Worm (Caenorhabditis elegans) whole organism, late embryonic: ENCODE results near the gene K07D4.6.

Source experiments
- K02D7.2 ChIP-seq: sonication (generic microtip); optimal IDR thresholded peaks from 2 replicates; lab custom pipeline; 2017; ENCODE audit warnings: mild to moderate bottlenecking, missing genetic modification characterization, missing compliant biosample characterization
- Y22D7AL.16 ChIP-seq: sonication (generic microtip); optimal IDR thresholded peaks from 2 replicates; lab custom pipeline; 2016; ENCODE audit warnings: missing genetic modification characterization, missing compliant biosample characterization
- ahr-1 ChIP-seq: sonication (generic microtip); optimal IDR thresholded peaks from 2 replicates; lab custom pipeline; 2016; ENCODE audit warnings: missing genetic modification characterization, missing compliant biosample characterization
- ama-1 ChIP-seq: fragments of 150-350 bp; optimal IDR thresholded peaks from 2 replicates; lab custom pipeline; 2014
- ceh-34 ChIP-seq: sonication (generic microtip); optimal IDR thresholded peaks from 2 replicates; lab custom pipeline; 2016; ENCODE audit warnings: mild to moderate bottlenecking, missing genetic modification characterization, missing compliant biosample characterization
- ceh-6 ChIP-seq: fragments of 200-800 bp; sonication (Bioruptor generic); optimal IDR thresholded peaks from 2 replicates; lab custom pipeline; 2018; ENCODE audit warnings: mild to moderate bottlenecking, missing genetic modification characterization, missing compliant biosample characterization
- fax-1 ChIP-seq: sonication (generic microtip); optimal IDR thresholded peaks from 2 replicates; lab custom pipeline; 2016; ENCODE audit warnings: missing genotype, missing genetic modification characterization, missing compliant biosample characterization
- gmeb-2 ChIP-seq: sonication (generic microtip); optimal IDR thresholded peaks from 2 replicates; lab custom pipeline; 2016; ENCODE audit warnings: missing genetic modification characterization, inconsistent platforms, missing compliant biosample characterization
- hlh-6 ChIP-seq: sonication (generic microtip); optimal IDR thresholded peaks from 2 replicates; lab custom pipeline; 2016; ENCODE audit warnings: missing genotype, missing genetic modification characterization, missing compliant biosample characterization
- nhr-232 ChIP-seq: sonication (generic microtip); optimal IDR thresholded peaks from 2 replicates; lab custom pipeline; 2016; ENCODE audit warnings: missing genetic modification characterization, missing compliant biosample characterization
- zip-5 ChIP-seq: sonication (generic microtip); optimal IDR thresholded peaks from 2 replicates; lab custom pipeline; 2016; ENCODE audit warnings: missing genetic modification characterization, missing compliant biosample characterization

DNA sequence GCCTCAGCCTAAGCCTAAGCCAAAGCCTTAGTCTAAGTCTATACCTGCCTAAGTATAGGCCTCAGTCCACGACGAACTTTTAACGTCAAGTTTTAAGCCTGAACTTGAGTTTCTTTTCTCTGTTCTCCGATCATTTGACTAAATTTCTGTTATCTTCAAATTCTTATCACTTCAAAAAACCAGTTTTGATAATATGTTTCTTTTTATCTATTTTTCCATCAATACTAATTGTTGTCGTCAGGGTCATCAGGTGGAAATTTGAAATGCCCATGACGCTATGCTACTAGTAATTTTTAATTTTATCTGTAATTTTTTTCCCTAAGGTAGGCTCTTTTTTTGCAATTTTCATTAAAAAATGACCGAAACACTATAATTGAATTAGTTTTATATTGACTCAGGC lies 7.0 kb downstream of the K07D4.6 start:
- TF ChIP-seq Y22D7AL.16 (tag; lab: Kevin White, UChicago) (no peak), K02D7.2 (tag; lab: Kevin White, UChicago) (no peak), nhr-232 (no peak), zip-5 (tag; lab: Kevin White, UChicago) (no peak), fax-1 (tag; lab: Kevin White, UChicago) (no peak), hlh-6 (no peak), ceh-34 (no peak), ahr-1 (tag; lab: Kevin White, UChicago) (no peak), ceh-6 (no peak), ama-1 (lab: Kevin White, UChicago) (no peak), gmeb-2 (no peak)
